Worm (Caenorhabditis elegans) whole organism, L3 larva: ENCODE data around the gene metl-13.

Experiments used
- R02D3.7 ChIP-seq: fragments of 150-350 bp; optimal IDR thresholded peaks from 2 replicates; lab custom pipeline; 2014; ENCODE audit warnings: missing biosample characterization, missing genetic modification characterization
- aly-2 ChIP-seq: fragments of 150-350 bp; optimal IDR thresholded peaks from 2 replicates; lab custom pipeline; 2014; ENCODE audit warnings: missing biosample characterization, missing genetic modification characterization
- ama-1 ChIP-seq: fragments of 150-350 bp; optimal IDR thresholded peaks from 2 replicates; lab custom pipeline; 2018
- ceh-16 ChIP-seq: sonication (generic microtip); optimal IDR thresholded peaks from 2 replicates; lab custom pipeline; 2017; ENCODE audit warnings: missing biosample characterization, missing genetic modification characterization
- ceh-28 ChIP-seq: fragments of 150-350 bp; optimal IDR thresholded peaks from 2 replicates; lab custom pipeline; 2014; ENCODE audit warnings: missing biosample characterization, missing genetic modification reagents, missing genetic modification characterization
- ceh-82 ChIP-seq: fragments of 150-350 bp; optimal IDR thresholded peaks from 2 replicates; lab custom pipeline; 2014; ENCODE audit warnings: missing biosample characterization, missing genetic modification characterization
- daf-12 ChIP-seq: fragments of 150-350 bp; optimal IDR thresholded peaks from 2 replicates; lab custom pipeline; 2014; ENCODE audit warnings: missing biosample characterization, missing genetic modification reagents, missing genetic modification characterization
- elt-2 ChIP-seq: sonication (generic microtip); optimal IDR thresholded peaks from 2 replicates; lab custom pipeline; 2016; ENCODE audit warnings: missing genetic modification reagents, mild to moderate bottlenecking, missing genetic modification characterization, missing compliant biosample characterization
- elt-3 ChIP-seq, 3 experiments: fragments of 150-350 bp in 1 of 3; sonication (generic microtip) in 2 of 3; optimal IDR thresholded peaks; 2 replicates in 2 of 3; 4 replicates in 1 of 3; lab custom pipeline; 2014 to 2017; ENCODE audit warnings: missing biosample characterization in 3 of 3, missing genetic modification characterization in 3 of 3
- fkh-10 ChIP-seq: sonication (generic microtip); optimal IDR thresholded peaks from 2 replicates; lab custom pipeline; 2017; ENCODE audit warnings: missing biosample characterization, missing genetic modification reagents, missing genetic modification characterization
- fkh-2 ChIP-seq: fragments of 150-350 bp; optimal IDR thresholded peaks from 2 replicates; lab custom pipeline; 2014; ENCODE audit warnings: missing biosample characterization, missing genetic modification reagents, missing genetic modification characterization
- hmg-11 ChIP-seq: sonication (generic microtip); optimal IDR thresholded peaks from 2 replicates; lab custom pipeline; 2016; ENCODE audit warnings: missing genetic modification characterization, missing compliant biosample characterization
- jun-1 ChIP-seq: fragments of 150-350 bp; optimal IDR thresholded peaks from 2 replicates; lab custom pipeline; 2014; ENCODE audit warnings: missing biosample characterization, missing genetic modification reagents, missing genetic modification characterization
- lin-15B ChIP-seq: fragments of 150-350 bp; optimal IDR thresholded peaks from 2 replicates; lab custom pipeline; 2014; ENCODE audit warnings: missing biosample characterization, missing genetic modification characterization
- mml-1 ChIP-seq: fragments of 150-350 bp; sonication (generic microtip); optimal IDR thresholded peaks from 3 replicates; lab custom pipeline; 2014; ENCODE audit warnings: missing biosample characterization, missing genetic modification characterization
- nfya-1 ChIP-seq: sonication (generic microtip); optimal IDR thresholded peaks from 2 replicates; lab custom pipeline; 2017; ENCODE audit warnings: missing genetic modification characterization, mild to moderate bottlenecking, missing compliant biosample characterization, antibody characterized with exemption, moderate library complexity; ENCODE audit not compliant: insufficient read depth
- nhr-11 ChIP-seq: fragments of 150-350 bp; optimal IDR thresholded peaks from 2 replicates; lab custom pipeline; 2014; ENCODE audit warnings: missing biosample characterization, missing genetic modification characterization
- nhr-23 ChIP-seq: fragments of 150-350 bp; optimal IDR thresholded peaks from 2 replicates; lab custom pipeline; 2014; ENCODE audit warnings: missing biosample characterization, missing genetic modification reagents, missing genetic modification characterization
- nhr-25 ChIP-seq: sonication (generic microtip); optimal IDR thresholded peaks from 2 replicates; lab custom pipeline; 2017; ENCODE audit warnings: missing biosample characterization, missing genetic modification characterization
- nhr-28 ChIP-seq: fragments of 150-350 bp; optimal IDR thresholded peaks from 2 replicates; lab custom pipeline; 2014; ENCODE audit warnings: missing biosample characterization, missing genetic modification characterization
- nhr-43 ChIP-seq: sonication (generic microtip); optimal IDR thresholded peaks from 2 replicates; lab custom pipeline; 2016; ENCODE audit warnings: mild to moderate bottlenecking, missing genetic modification characterization, missing compliant biosample characterization; ENCODE audit not compliant: poor library complexity, severe bottlenecking
- nhr-76 ChIP-seq: fragments of 150-350 bp; sonication (generic microtip); optimal IDR thresholded peaks from 5 replicates; lab custom pipeline; 2014; ENCODE audit warnings: missing biosample characterization, missing genetic modification characterization
- nhr-77 ChIP-seq: fragments of 150-350 bp; optimal IDR thresholded peaks from 2 replicates; lab custom pipeline; 2014; ENCODE audit warnings: missing biosample characterization, missing genetic modification characterization
- pha-4 ChIP-seq: fragments of 150-350 bp; optimal IDR thresholded peaks from 2 replicates; lab custom pipeline; 2014; ENCODE audit warnings: missing biosample characterization, missing genetic modification reagents, missing genetic modification characterization
- pqm-1 ChIP-seq: fragments of 150-350 bp; optimal IDR thresholded peaks from 2 replicates; lab custom pipeline; 2017; ENCODE audit warnings: missing biosample characterization, missing genetic modification characterization, inconsistent platforms
- skn-1 ChIP-seq: fragments of 150-350 bp; optimal IDR thresholded peaks from 2 replicates; lab custom pipeline; 2014; ENCODE audit warnings: missing biosample characterization, missing genetic modification characterization
- snpc-4 ChIP-seq: fragments of 150-350 bp; optimal IDR thresholded peaks from 2 replicates; lab custom pipeline; 2014; ENCODE audit warnings: missing biosample characterization, missing genetic modification characterization
- unc-39 ChIP-seq: sonication (generic microtip); optimal IDR thresholded peaks from 4 replicates; lab custom pipeline; 2017; ENCODE audit warnings: missing biosample characterization, missing genetic modification characterization
- unc-62 ChIP-seq: fragments of 150-350 bp; sonication (generic microtip); optimal IDR thresholded peaks from 4 replicates; lab custom pipeline; 2014; ENCODE audit warnings: missing biosample characterization, missing genetic modification reagents, missing genetic modification characterization
- zag-1 ChIP-seq: fragments of 150-350 bp; optimal IDR thresholded peaks from 2 replicates; lab custom pipeline; 2014; ENCODE audit warnings: missing biosample characterization, missing genetic modification characterization
- ztf-4 ChIP-seq: fragments of 150-350 bp; optimal IDR thresholded peaks from 2 replicates; lab custom pipeline; 2014; ENCODE audit warnings: missing biosample characterization, missing genetic modification characterization

metl-13 gene

ce11 chrIV:6646905-6647304 is 12.0 kb downstream of the metl-13 start:
- TF ChIP-seq jun-1 (tag; lab: Kevin White, UChicago) (no peak), nhr-25 (no peak), nhr-11 (tag; lab: Kevin White, UChicago) (no peak), pha-4 (no peak), R02D3.7 (tag; lab: Kevin White, UChicago) (no peak), nhr-76 (no peak)

DNA sequence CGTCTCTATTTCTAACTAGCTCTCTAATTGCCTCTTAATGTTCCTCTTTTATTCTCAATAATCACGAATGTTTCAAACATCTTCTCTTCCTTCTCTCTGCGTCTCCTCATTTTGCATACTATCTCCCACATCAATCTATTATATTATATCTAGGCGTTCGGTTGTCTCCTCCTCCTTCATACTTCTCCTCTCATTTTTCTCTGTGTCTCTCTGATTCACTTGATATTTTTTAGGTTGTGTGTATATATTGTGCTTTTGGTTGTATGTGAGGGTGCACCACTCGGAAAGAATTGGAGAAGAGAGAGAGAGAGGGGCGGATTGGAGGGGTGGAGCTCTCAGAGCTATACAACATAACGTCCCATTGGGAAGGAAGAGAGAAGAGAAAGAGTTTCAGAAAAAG is 13.7 kb downstream of the metl-13 start:
- TF ChIP-seq skn-1 (tag; lab: Kevin White, UChicago) (no peak), hmg-11 (tag; lab: Kevin White, UChicago) (peak; percentile 27), nfya-1 (tag; lab: Kevin White, UChicago) (peak; percentile 30), nhr-25 (peak; percentile 26), fkh-2 (tag; lab: Kevin White, UChicago) (no peak)

ce11 chrIV:6652479-6653022 is 17.7 kb downstream of the metl-13 start:
- TF ChIP-seq elt-3 (tag; optimal IDR thresholded peaks at IDR 0.05; lab: Kevin White, UChicago): peak in 1 of 3 experiments; percentile 29
- no peak for TF ChIP-seq zag-1 (tag; lab: Kevin White, UChicago)
- TF ChIP-seq nhr-25: peak; percentile 31
- TF ChIP-seq lin-15B (tag; lab: Kevin White, UChicago): no peak
- TF ChIP-seq fkh-2 (tag; lab: Kevin White, UChicago): no peak
- peak; percentile 20 for TF ChIP-seq nhr-43 (tag; lab: Kevin White, UChicago)
- TF ChIP-seq nhr-11 (tag; lab: Kevin White, UChicago): no peak

DNA sequence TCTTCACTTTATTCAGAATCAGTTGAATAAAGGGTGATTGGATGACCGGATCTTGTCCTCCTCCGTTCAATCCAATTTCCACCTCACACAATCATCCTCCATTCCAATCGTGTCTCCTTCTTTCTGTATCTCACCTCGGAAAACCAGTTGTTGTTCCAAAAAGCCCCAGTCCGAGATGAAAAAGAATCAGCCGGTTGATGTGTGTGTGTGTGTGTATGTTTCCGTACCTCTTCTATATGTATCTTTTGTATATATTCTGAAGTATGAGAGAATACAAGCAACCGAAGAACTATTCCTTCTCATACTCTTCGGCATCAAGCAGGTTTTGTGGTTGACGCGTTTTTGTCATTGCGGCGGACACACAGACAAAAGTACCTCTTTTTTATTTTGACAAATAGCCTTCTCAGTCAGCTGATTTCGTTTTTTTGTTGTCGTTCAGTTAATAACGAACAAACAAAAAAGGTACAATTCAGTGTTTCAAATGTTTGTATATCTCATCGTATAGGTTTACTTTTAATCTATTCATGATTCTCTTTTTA is 18.8 kb downstream of the metl-13 start:
- TF ChIP-seq pha-4: no peak
- peak; percentile 4 for TF ChIP-seq nhr-23 (tag; lab: Kevin White, UChicago)
- TF ChIP-seq elt-2: no peak
- peak; percentile 62 for TF ChIP-seq nhr-43 (tag; lab: Kevin White, UChicago)
- TF ChIP-seq nhr-25: peak; percentile 70
- TF ChIP-seq, all 47 proteins: peak for 3

ce11 chrIV:6655747-6656146 is 20.9 kb downstream of the metl-13 start:
- no peak for TF ChIP-seq unc-62
- TF ChIP-seq fkh-10 (GFP tag; lab: Kevin White, UChicago): no peak
- no peak for TF ChIP-seq mml-1 (tag; lab: Kevin White, UChicago)
- TF ChIP-seq aly-2: no peak
- peak; percentile 31 for TF ChIP-seq nhr-43 (tag; lab: Kevin White, UChicago)
- TF ChIP-seq fkh-2 (tag; lab: Kevin White, UChicago): no peak
- peak; percentile 32 for TF ChIP-seq nhr-23 (tag; lab: Kevin White, UChicago)
- TF ChIP-seq elt-3 (tag; optimal IDR thresholded peaks at IDR 0.05; lab: Kevin White, UChicago): peak in 1 of 3 experiments; percentile 37
- no peak for TF ChIP-seq unc-39 (tag; lab: Kevin White, UChicago)
- no peak for TF ChIP-seq ama-1 (lab: Kevin White, UChicago)
- TF ChIP-seq nhr-25: peak; percentile 44
- no peak for TF ChIP-seq R02D3.7 (tag; lab: Kevin White, UChicago)
- no peak for TF ChIP-seq pha-4
- TF ChIP-seq, all 47 proteins: peak for 4

DNA sequence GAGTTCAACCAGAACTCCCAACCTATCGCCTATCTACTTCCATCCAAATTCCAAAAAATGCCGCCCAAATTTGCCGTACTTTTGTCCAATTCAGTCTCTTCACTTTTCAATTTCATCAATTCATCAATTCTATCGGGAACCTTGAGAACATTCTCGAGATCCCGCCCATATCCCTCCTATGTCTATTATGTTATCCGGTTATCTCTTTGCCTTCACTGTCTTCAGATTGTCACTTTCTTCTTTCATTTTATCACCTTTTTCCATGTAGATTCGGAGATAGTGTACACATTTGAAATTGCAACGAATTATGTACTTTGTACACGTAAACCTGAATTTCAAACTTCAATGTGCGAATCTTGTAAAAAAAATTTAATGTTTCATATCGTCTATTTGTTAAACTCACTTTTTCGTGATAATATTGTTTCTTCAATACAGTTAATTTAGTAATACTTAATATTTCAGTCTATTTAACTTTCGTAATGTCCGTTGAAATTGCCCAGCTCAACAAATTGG is 22.7 kb downstream of the metl-13 start, which contains the start of gene C01B10.11:
TSS of gene C01B10.11 (plus strand) at position 463 of the 513 bp plus-strand sequence.
- TF ChIP-seq nhr-25 (peak; percentile 13), nhr-23 (tag; lab: Kevin White, UChicago) (no peak), elt-3 (tag; optimal IDR thresholded peaks at IDR 0.05; lab: Kevin White, UChicago) (peak in 2 of 3 experiments; percentile 11 to 51)
- TF ChIP-seq, all 47 proteins: peak for 2

ce11 chrIV:6664336-6664735 is 29.4 kb downstream of the metl-13 start:
- TF ChIP-seq ama-1 (lab: Kevin White, UChicago) (peak; percentile 28), nhr-28 (tag; lab: Kevin White, UChicago) (no peak), snpc-4 (peak; percentile 54)

- no peak for TF ChIP-seq pqm-1
- no peak for TF ChIP-seq ceh-16 (tag; lab: Kevin White, UChicago)
- TF ChIP-seq nhr-77 (tag; lab: Kevin White, UChicago): no peak
- no peak for TF ChIP-seq ceh-28 (tag; lab: Kevin White, UChicago)
- no peak for TF ChIP-seq ceh-82
- no peak for TF ChIP-seq jun-1 (tag; lab: Kevin White, UChicago)
- no peak for TF ChIP-seq nhr-23 (tag; lab: Kevin White, UChicago)
- TF ChIP-seq ztf-4 (tag; lab: Kevin White, UChicago): no peak
- TF ChIP-seq R02D3.7 (tag; lab: Kevin White, UChicago): no peak
- no peak for TF ChIP-seq elt-2
- TF ChIP-seq daf-12: no peak
- no peak for TF ChIP-seq elt-3 (tag; optimal IDR thresholded peaks at IDR 0.05; lab: Kevin White, UChicago)
Measured at ce11 chrIV:6667898-6668297, 33.0 kb downstream of the metl-13 start, which contains the start of gene Y73B6A.1. TSS of gene Y73B6A.1 (minus strand) at chrIV:6667998.
